Worm (Caenorhabditis elegans) whole organism, L1 larva: ENCODE data around the gene ptrg-1.

Experiments used
- ama-1 ChIP-seq: fragments of 150-350 bp; optimal IDR thresholded peaks from 2 replicates; lab custom pipeline; 2014
- ceh-8 ChIP-seq: fragments of 200-800 bp; sonication (Bioruptor generic); optimal IDR thresholded peaks from 2 replicates; lab custom pipeline; 2018; ENCODE audit warnings: mild to moderate bottlenecking, missing genetic modification characterization, moderate library complexity, missing compliant biosample characterization
- dpl-1 ChIP-seq, 3 experiments: fragments of 150-350 bp in 2 of 3; sonication (generic microtip) in 1 of 3; optimal IDR thresholded peaks; 2 replicates each; lab custom pipeline; 2014 to 2017; ENCODE audit warnings: missing biosample characterization in 3 of 3, missing genetic modification characterization in 3 of 3, missing genetic modification reagents in 3 of 3
- nhr-11 ChIP-seq: fragments of 150-350 bp; optimal IDR thresholded peaks from 2 replicates; lab custom pipeline; 2014; ENCODE audit warnings: missing biosample characterization, missing genetic modification characterization
- nhr-237 ChIP-seq: fragments of 150-350 bp; optimal IDR thresholded peaks from 2 replicates; lab custom pipeline; 2014; ENCODE audit warnings: missing biosample characterization, missing genetic modification characterization
- nhr-77 ChIP-seq: fragments of 150-350 bp; optimal IDR thresholded peaks from 2 replicates; lab custom pipeline; 2014; ENCODE audit warnings: missing biosample characterization, missing genetic modification characterization
- snpc-4 ChIP-seq: fragments of 150-350 bp; optimal IDR thresholded peaks from 2 replicates; lab custom pipeline; 2014; ENCODE audit warnings: missing biosample characterization, missing genetic modification characterization
- swsn-7 ChIP-seq: sonication (generic microtip); optimal IDR thresholded peaks from 2 replicates; lab custom pipeline; 2016; ENCODE audit warnings: missing genetic modification characterization, missing compliant biosample characterization
- unc-62 ChIP-seq: fragments of 150-350 bp; optimal IDR thresholded peaks from 2 replicates; lab custom pipeline; 2014; ENCODE audit warnings: missing biosample characterization, missing genetic modification reagents, missing genetic modification characterization
- ztf-4 ChIP-seq: fragments of 150-350 bp; optimal IDR thresholded peaks from 2 replicates; lab custom pipeline; 2014; ENCODE audit warnings: missing biosample characterization, missing genetic modification characterization

ce11 chrIV:10239045-10239444, 44.8 kb upstream of the ptrg-1 start, which contains the start of gene ech-8:
- TF ChIP-seq unc-62 (no peak), dpl-1 (GFP tag; optimal IDR thresholded peaks at IDR 0.05; lab: Kevin White, UChicago) (no peak), snpc-4 (tag; lab: Kevin White, UChicago) (no peak), ztf-4 (tag; lab: Kevin White, UChicago) (no peak), ceh-8 (GFP tag; lab: Kevin White, UChicago) (no peak), swsn-7 (tag; lab: Kevin White, UChicago) (no peak), ama-1 (lab: Kevin White, UChicago) (no peak), nhr-11 (tag; lab: Kevin White, UChicago) (no peak), nhr-77 (tag; lab: Kevin White, UChicago) (no peak), nhr-237 (tag; lab: Kevin White, UChicago) (no peak)
